Worm (Caenorhabditis elegans): ENCODE data around the gene Y70C5C.1.

ce11 chrV:16685725-16686124 lies 14.3 kb upstream of the Y70C5C.1 start, which contains the start of gene srw-43:
- TF ChIP-seq him-1 (tag; optimal IDR thresholded peaks at IDR 0.05), result no peak
- TF ChIP-seq dao-5 (tag; optimal IDR thresholded peaks at IDR 0.05), result no peak

All from whole organism, L4/young adult.